Worm (Caenorhabditis elegans) whole organism, L1 larva: ENCODE data around the gene str-46.

Experiments used
- C04F5.9 ChIP-seq: sonication (generic microtip); optimal IDR thresholded peaks from 2 replicates; lab custom pipeline; 2016; ENCODE audit warnings: missing genetic modification characterization, missing compliant biosample characterization
- C16A3.4 ChIP-seq: fragments of 150-350 bp; optimal IDR thresholded peaks from 2 replicates; lab custom pipeline; 2014; ENCODE audit warnings: missing biosample characterization, missing genetic modification characterization
- C34B4.2 ChIP-seq: sonication (generic microtip); optimal IDR thresholded peaks from 2 replicates; lab custom pipeline; 2017; ENCODE audit warnings: mild to moderate bottlenecking, missing genetic modification characterization, missing compliant biosample characterization
- F16B12.6 ChIP-seq: fragments of 150-350 bp; optimal IDR thresholded peaks from 2 replicates; lab custom pipeline; 2014; ENCODE audit warnings: missing biosample characterization, missing genetic modification characterization
- alr-1 ChIP-seq: fragments of 200-800 bp; sonication (Bioruptor generic); optimal IDR thresholded peaks from 2 replicates; lab custom pipeline; 2018; ENCODE audit warnings: borderline replicate concordance, mild to moderate bottlenecking, missing genetic modification characterization, missing compliant biosample characterization
- ceh-8 ChIP-seq: fragments of 200-800 bp; sonication (Bioruptor generic); optimal IDR thresholded peaks from 2 replicates; lab custom pipeline; 2018; ENCODE audit warnings: mild to moderate bottlenecking, missing genetic modification characterization, moderate library complexity, missing compliant biosample characterization
- ceh-82 ChIP-seq, 3 experiments: fragments of 150-350 bp in 1 of 3; sonication (generic microtip) in 2 of 3; optimal IDR thresholded peaks; 2 replicates each; lab custom pipeline; 2014 to 2017; ENCODE audit warnings: missing biosample characterization in 3 of 3, missing genetic modification characterization in 3 of 3
- elt-2 ChIP-seq: sonication (generic microtip); optimal IDR thresholded peaks from 2 replicates; lab custom pipeline; 2016; ENCODE audit warnings: missing genetic modification characterization, mild to moderate bottlenecking, inconsistent platforms, missing compliant biosample characterization, missing genetic modification reagents
- elt-3 ChIP-seq, 6 experiments: fragments of 150-350 bp in 1 of 6; sonication (generic microtip); optimal IDR thresholded peaks; 2 replicates each; lab custom pipeline; 2017 to 2018; ENCODE audit warnings: missing biosample characterization in 6 of 6, missing genetic modification characterization in 6 of 6, inconsistent platforms in 1 of 6
- fkh-10 ChIP-seq: sonication (generic microtip); optimal IDR thresholded peaks from 2 replicates; lab custom pipeline; 2017; ENCODE audit warnings: missing biosample characterization, missing genetic modification reagents, missing genetic modification characterization
- fkh-4 ChIP-seq: sonication (generic microtip); optimal IDR thresholded peaks from 2 replicates; lab custom pipeline; 2016; ENCODE audit warnings: missing compliant biosample characterization, missing genetic modification characterization, borderline replicate concordance
- fkh-8 ChIP-seq: sonication (generic microtip); optimal IDR thresholded peaks from 2 replicates; lab custom pipeline; 2016; ENCODE audit warnings: mild to moderate bottlenecking, missing genetic modification characterization, missing compliant biosample characterization
- hlh-17 ChIP-seq: fragments of 200-800 bp; sonication (Bioruptor generic); optimal IDR thresholded peaks from 2 replicates; lab custom pipeline; 2018; ENCODE audit warnings: missing genetic modification characterization, mild to moderate bottlenecking, missing compliant biosample characterization, moderate library complexity, borderline replicate concordance
- hpl-2 ChIP-seq: fragments of 150-350 bp; optimal IDR thresholded peaks from 2 replicates; lab custom pipeline; 2014; ENCODE audit warnings: missing biosample characterization, missing genetic modification reagents, missing genetic modification characterization
- irx-1 ChIP-seq: sonication (generic microtip); optimal IDR thresholded peaks from 2 replicates; lab custom pipeline; 2016; ENCODE audit warnings: missing genetic modification characterization, missing compliant biosample characterization
- isw-1 ChIP-seq: fragments of 200-800 bp; sonication (Bioruptor generic); IDR thresholded peaks from 2 replicates; pipeline ENCODE4 v1.3.6; 2022; ENCODE audit warnings: missing genetic modification characterization, missing compliant biosample characterization
- jun-1 ChIP-seq: fragments of 150-350 bp; optimal IDR thresholded peaks from 2 replicates; lab custom pipeline; 2014; ENCODE audit warnings: missing biosample characterization, missing genetic modification reagents, missing genetic modification characterization
- lin-13 ChIP-seq: fragments of 150-350 bp; optimal IDR thresholded peaks from 2 replicates; lab custom pipeline; 2014; ENCODE audit warnings: missing biosample characterization, missing genetic modification reagents, missing genetic modification characterization
- lin-39 ChIP-seq: fragments of 150-350 bp; optimal IDR thresholded peaks from 2 replicates; lab custom pipeline; 2014; ENCODE audit warnings: missing biosample characterization, missing genetic modification reagents, missing genetic modification characterization
- lsy-2 ChIP-seq, 2 experiments: fragments of 150-350 bp; optimal IDR thresholded peaks; 2 replicates each; lab custom pipeline; 2014; ENCODE audit warnings: missing biosample characterization in 2 of 2, missing genetic modification characterization in 2 of 2
- mab-9 ChIP-seq: fragments of 200-800 bp; sonication (Bioruptor generic); IDR thresholded peaks from 2 replicates; pipeline ENCODE4 v1.3.6; 2022; ENCODE audit warnings: missing genetic modification reagents, missing genetic modification characterization, missing compliant biosample characterization
- mdl-1 ChIP-seq, 2 experiments: fragments of 150-350 bp; optimal IDR thresholded peaks; 2 replicates each; lab custom pipeline; 2014 to 2017; ENCODE audit warnings: missing biosample characterization in 2 of 2, missing genetic modification characterization in 2 of 2, inconsistent platforms in 1 of 2
- nhr-20 ChIP-seq: sonication (generic microtip); optimal IDR thresholded peaks from 2 replicates; lab custom pipeline; 2016; ENCODE audit warnings: mild to moderate bottlenecking, missing genetic modification characterization, missing compliant biosample characterization
- nhr-237 ChIP-seq: fragments of 150-350 bp; optimal IDR thresholded peaks from 2 replicates; lab custom pipeline; 2014; ENCODE audit warnings: missing biosample characterization, missing genetic modification characterization
- nhr-71 ChIP-seq: sonication (generic microtip); optimal IDR thresholded peaks from 2 replicates; lab custom pipeline; 2016; ENCODE audit warnings: mild to moderate bottlenecking, missing genetic modification characterization, moderate library complexity, missing compliant biosample characterization
- nhr-77 ChIP-seq: fragments of 150-350 bp; optimal IDR thresholded peaks from 2 replicates; lab custom pipeline; 2014; ENCODE audit warnings: missing biosample characterization, missing genetic modification characterization
- nhr-84 ChIP-seq: sonication (generic microtip); optimal IDR thresholded peaks from 2 replicates; lab custom pipeline; 2017; ENCODE audit warnings: missing biosample characterization, missing genetic modification characterization
- nhr-85 ChIP-seq: sonication (generic microtip); peaks from one replicate; lab custom pipeline; 2016; ENCODE audit warnings: missing genetic modification characterization, inconsistent platforms, missing compliant biosample characterization
- pag-3 ChIP-seq: sonication (generic microtip); optimal IDR thresholded peaks from 2 replicates; lab custom pipeline; 2017; ENCODE audit warnings: missing genetic modification characterization, mild to moderate bottlenecking, missing compliant biosample characterization, antibody characterized with exemption, borderline replicate concordance; ENCODE audit not compliant: insufficient read depth
- rnt-1 ChIP-seq: sonication (generic microtip); optimal IDR thresholded peaks from 2 replicates; lab custom pipeline; 2016; ENCODE audit warnings: mild to moderate bottlenecking, missing genetic modification characterization, moderate library complexity, missing compliant biosample characterization
- snpc-4 ChIP-seq: fragments of 150-350 bp; optimal IDR thresholded peaks from 2 replicates; lab custom pipeline; 2014; ENCODE audit warnings: missing biosample characterization, missing genetic modification characterization
- snu-23 ChIP-seq: sonication (generic microtip); optimal IDR thresholded peaks from 2 replicates; lab custom pipeline; 2016; ENCODE audit warnings: missing genetic modification characterization, missing compliant biosample characterization
- swsn-7 ChIP-seq: sonication (generic microtip); optimal IDR thresholded peaks from 2 replicates; lab custom pipeline; 2016; ENCODE audit warnings: missing genetic modification characterization, missing compliant biosample characterization
- tbx-2 ChIP-seq: sonication (generic microtip); optimal IDR thresholded peaks from 2 replicates; lab custom pipeline; 2016; ENCODE audit warnings: missing genetic modification characterization, missing compliant biosample characterization
- tlp-1 ChIP-seq: fragments of 150-350 bp; optimal IDR thresholded peaks from 2 replicates; lab custom pipeline; 2014; ENCODE audit warnings: missing biosample characterization, missing genetic modification characterization
- unc-130 ChIP-seq: fragments of 150-350 bp; optimal IDR thresholded peaks from 2 replicates; lab custom pipeline; 2017; ENCODE audit warnings: missing biosample characterization, missing genetic modification characterization, inconsistent platforms
- unc-62 ChIP-seq: fragments of 150-350 bp; optimal IDR thresholded peaks from 2 replicates; lab custom pipeline; 2014; ENCODE audit warnings: missing biosample characterization, missing genetic modification reagents, missing genetic modification characterization
- zip-4 ChIP-seq: fragments of 200-800 bp; sonication (Bioruptor generic); optimal IDR thresholded peaks from 2 replicates; lab custom pipeline; 2018; ENCODE audit warnings: mild to moderate bottlenecking, missing genetic modification characterization, moderate library complexity, missing compliant biosample characterization
- ztf-11 ChIP-seq, 2 experiments: sonication (generic microtip); optimal IDR thresholded peaks; 2 replicates each; lab custom pipeline; 2016 to 2017; ENCODE audit warnings: missing genetic modification characterization in 2 of 2, missing biosample characterization in 1 of 2, missing compliant biosample characterization in 1 of 2

str-46 gene

DNA sequence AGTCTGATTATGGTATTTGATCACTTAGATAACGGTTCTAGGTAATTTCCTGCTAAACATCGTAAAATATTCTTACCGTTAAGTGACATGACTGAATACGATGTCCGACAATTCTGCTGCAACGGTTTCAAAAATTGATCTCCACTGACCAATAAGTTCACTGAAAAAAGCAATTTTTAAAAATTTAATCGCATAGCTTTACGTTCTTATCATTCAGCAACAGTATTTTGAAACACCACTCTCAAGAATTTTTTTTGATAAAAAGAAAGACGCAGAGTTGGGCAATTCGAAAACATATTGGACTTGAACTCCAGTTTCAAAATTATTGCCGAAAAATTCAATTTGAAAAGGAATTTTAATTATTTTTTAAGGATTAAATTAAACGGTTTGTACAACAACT is 27.8 kb upstream of the str-46 start, which contains the start of gene C31B8.12:
C31B8.12 (minus strand) TSS at position 101 of the 400 bp plus-strand sequence.
- no peak for TF ChIP-seq pag-3 (tag; lab: Kevin White, UChicago)
- TF ChIP-seq hlh-17 (GFP tag; lab: Kevin White, UChicago), result no peak
- TF ChIP-seq, all 84 proteins: peak for 0

- TF ChIP-seq unc-130 (tag; lab: Kevin White, UChicago) (no peak), hlh-17 (GFP tag; lab: Kevin White, UChicago) (no peak), nhr-71 (tag; lab: Kevin White, UChicago) (no peak), lin-13 (GFP tag; lab: Kevin White, UChicago) (no peak), nhr-85 (no peak), hpl-2 (GFP tag; lab: Kevin White, UChicago) (no peak), lin-39 (tag; lab: Kevin White, UChicago) (no peak), zip-4 (GFP tag; lab: Kevin White, UChicago) (no peak), elt-3 (tag; optimal IDR thresholded peaks at IDR 0.05; lab: Kevin White, UChicago) (no peak), fkh-4 (tag; lab: Kevin White, UChicago) (no peak), ztf-11 (tag; optimal IDR thresholded peaks at IDR 0.05; lab: Kevin White, UChicago) (no peak), isw-1 (GFP tag; lab: Robert Waterston, UW) (no peak), nhr-84 (no peak), ceh-8 (no peak), fkh-8 (tag; lab: Kevin White, UChicago) (no peak), ceh-82 (tag; optimal IDR thresholded peaks at IDR 0.05; lab: Kevin White, UChicago) (no peak), C04F5.9 (no peak), snu-23 (GFP tag; lab: Kevin White, UChicago) (no peak)
Measured at ce11 chrV:2922594-2922993, 22.8 kb upstream of the str-46 start, which contains the start of gene srh-38. srh-38 (minus strand) TSS chrV:2922694.

DNA sequence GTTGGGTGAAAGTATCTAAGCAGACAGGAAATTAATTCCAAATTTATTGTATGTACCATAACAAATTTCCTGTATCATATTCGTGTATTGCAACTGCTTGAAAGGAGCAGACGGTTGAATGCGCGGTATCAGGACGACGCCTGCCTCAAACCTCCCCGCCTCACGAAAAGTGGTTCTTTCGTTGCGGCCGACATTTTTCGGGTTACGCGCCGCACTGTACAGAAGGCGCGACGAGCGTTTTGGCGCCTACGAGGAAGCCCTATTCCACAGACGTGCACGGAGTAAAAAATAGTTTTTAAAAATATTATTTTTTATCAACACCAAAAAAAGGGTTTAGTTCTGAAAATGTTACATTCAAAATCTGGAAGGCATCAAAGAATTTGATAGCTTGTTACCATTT is 20.4 kb upstream of the str-46 start:
- TF ChIP-seq lin-13 (GFP tag; lab: Kevin White, UChicago) (no peak), nhr-77 (tag; lab: Kevin White, UChicago) (no peak), snpc-4 (peak; percentile 44), snu-23 (GFP tag; lab: Kevin White, UChicago) (no peak)

DNA sequence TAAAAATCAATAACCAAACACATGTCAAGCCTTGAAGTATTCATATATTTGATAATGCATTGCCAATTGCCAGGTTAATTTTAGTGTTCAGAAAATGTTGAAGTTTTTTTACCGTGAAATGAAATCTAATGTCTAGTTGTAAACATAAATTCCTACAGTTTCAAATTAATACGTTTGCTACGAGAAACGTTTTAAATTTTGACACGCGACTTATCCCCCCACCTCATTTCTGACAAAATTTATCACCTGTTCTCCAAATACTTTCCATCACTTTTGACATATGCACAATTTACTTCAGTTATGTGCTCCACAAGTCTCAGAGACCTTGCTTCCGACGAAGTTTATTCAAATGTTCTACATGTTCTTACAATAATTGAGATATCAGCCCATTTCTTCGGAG is 14.2 kb upstream of the str-46 start, which contains the start of gene srh-146:
srh-146 (plus strand) TSS at position 301 of the 400 bp plus-strand sequence.
- no peak for TF ChIP-seq tbx-2 (tag; lab: Kevin White, UChicago)
- no peak for TF ChIP-seq fkh-4 (tag; lab: Kevin White, UChicago)
- no peak for TF ChIP-seq mab-9
- TF ChIP-seq unc-62 (GFP tag; lab: Kevin White, UChicago), result no peak
- TF ChIP-seq tlp-1, result no peak
- no peak for TF ChIP-seq F16B12.6 (tag; lab: Kevin White, UChicago)
- TF ChIP-seq alr-1 (tag; lab: Kevin White, UChicago), result no peak
- no peak for TF ChIP-seq C16A3.4 (tag; lab: Kevin White, UChicago)
- no peak for TF ChIP-seq irx-1
- no peak for TF ChIP-seq ceh-82 (tag; optimal IDR thresholded peaks at IDR 0.05; lab: Kevin White, UChicago)
- no peak for TF ChIP-seq nhr-237 (tag; lab: Kevin White, UChicago)
- TF ChIP-seq ceh-8, result no peak
- no peak for TF ChIP-seq swsn-7 (tag; lab: Kevin White, UChicago)
- no peak for TF ChIP-seq fkh-10 (GFP tag; lab: Kevin White, UChicago)

- TF ChIP-seq lsy-2 (tag; optimal IDR thresholded peaks at IDR 0.05; lab: Kevin White, UChicago), result no peak
- no peak for TF ChIP-seq fkh-4 (tag; lab: Kevin White, UChicago)
- TF ChIP-seq ztf-11 (tag; optimal IDR thresholded peaks at IDR 0.05; lab: Kevin White, UChicago), result no peak
- no peak for TF ChIP-seq C04F5.9
- no peak for TF ChIP-seq rnt-1 (tag; lab: Kevin White, UChicago)
- no peak for TF ChIP-seq mdl-1 (tag; optimal IDR thresholded peaks at IDR 0.05; lab: Kevin White, UChicago)
- TF ChIP-seq C34B4.2 (tag; lab: Kevin White, UChicago), result no peak
- TF ChIP-seq jun-1 (tag; lab: Kevin White, UChicago), result no peak
- TF ChIP-seq elt-2, result no peak
- no peak for TF ChIP-seq nhr-20 (tag; lab: Kevin White, UChicago)
- no peak for TF ChIP-seq tlp-1
- no peak for TF ChIP-seq snu-23 (GFP tag; lab: Kevin White, UChicago)
- no peak for TF ChIP-seq nhr-237 (tag; lab: Kevin White, UChicago)
- no peak for TF ChIP-seq unc-62 (GFP tag; lab: Kevin White, UChicago)
Measured at ce11 chrV:2912901-2913300, 13.1 kb upstream of the str-46 start, which contains the start of gene C31B8.9. C31B8.9 (minus strand) TSS chrV:2913001.
